Worm (Caenorhabditis elegans): ENCODE data around the gene srsx-6.
A peak's percentile ranks its signal among the peaks of the same experiment; 100 is the strongest.

Gene srsx-6

ce11 chrV:7964429-7964828 is 37.5 kb downstream of the srsx-6 start:
- TF ChIP-seq zag-1 (tag; optimal IDR thresholded peaks at IDR 0.05) = no peak
- no peak for TF ChIP-seq aly-2 (tag; optimal IDR thresholded peaks at IDR 0.05)
- no peak for TF ChIP-seq nhr-237 (tag; optimal IDR thresholded peaks at IDR 0.05)
- TF ChIP-seq ztf-4 (tag; optimal IDR thresholded peaks at IDR 0.05) = no peak
- TF ChIP-seq egl-27 (tag; optimal IDR thresholded peaks at IDR 0.05) = no peak
- TF ChIP-seq pha-4 (tag; optimal IDR thresholded peaks at IDR 0.05) = no peak
- no peak for TF ChIP-seq elt-3 (tag; optimal IDR thresholded peaks at IDR 0.05)
- TF ChIP-seq lin-39 (tag; optimal IDR thresholded peaks at IDR 0.05) = no peak
- no peak for TF ChIP-seq lin-15B (tag; optimal IDR thresholded peaks at IDR 0.05)
- no peak for TF ChIP-seq unc-62 (GFP tag; optimal IDR thresholded peaks at IDR 0.05)

ce11 chrV:7969107-7969506 is 42.2 kb downstream of the srsx-6 start, which contains the start of gene che-7:
Gene che-7 (minus strand): TSS chrV:7969207.
- TF ChIP-seq ceh-28 (tag; optimal IDR thresholded peaks at IDR 0.05) (peak; percentile 13), ceh-82 (tag; optimal IDR thresholded peaks at IDR 0.05) (no peak), fkh-10 (GFP tag; optimal IDR thresholded peaks at IDR 0.05) (no peak), lin-39 (tag; optimal IDR thresholded peaks at IDR 0.05) (no peak), elt-3 (tag; optimal IDR thresholded peaks at IDR 0.05) (no peak), nhr-28 (tag; optimal IDR thresholded peaks at IDR 0.05) (no peak), skn-1 (tag; optimal IDR thresholded peaks at IDR 0.05) (no peak), aly-2 (tag; optimal IDR thresholded peaks at IDR 0.05) (no peak)

- TF ChIP-seq mml-1 (tag; optimal IDR thresholded peaks at IDR 0.05) (no peak), eor-1 (tag; optimal IDR thresholded peaks at IDR 0.05) (no peak), aly-2 (tag; optimal IDR thresholded peaks at IDR 0.05) (no peak), nhr-43 (tag; optimal IDR thresholded peaks at IDR 0.05; ENCODE audit: poor library complexity, severe bottlenecking) (no peak), nhr-237 (tag; optimal IDR thresholded peaks at IDR 0.05) (no peak), ama-1 (optimal IDR thresholded peaks at IDR 0.05) (no peak), fkh-10 (GFP tag; optimal IDR thresholded peaks at IDR 0.05) (no peak), jun-1 (tag; optimal IDR thresholded peaks at IDR 0.05) (no peak)
Observed at ce11 chrV:7970519-7970918, 43.6 kb downstream of the srsx-6 start.

ce11 chrV:7971376-7971775 is 44.5 kb downstream of the srsx-6 start:
- no peak for TF ChIP-seq fos-1 (tag; optimal IDR thresholded peaks at IDR 0.05)
- no peak for TF ChIP-seq eor-1 (tag; optimal IDR thresholded peaks at IDR 0.05)
- TF ChIP-seq lin-15B (tag; optimal IDR thresholded peaks at IDR 0.05) = no peak
- TF ChIP-seq ceh-16 (tag; optimal IDR thresholded peaks at IDR 0.05) = no peak
- no peak for TF ChIP-seq nhr-28 (tag; optimal IDR thresholded peaks at IDR 0.05)
- TF ChIP-seq aly-2 (tag; optimal IDR thresholded peaks at IDR 0.05) = no peak
- no peak for TF ChIP-seq daf-12 (tag; optimal IDR thresholded peaks at IDR 0.05)

Measured in whole organism, L3 larva.